Fruit fly (Drosophila melanogaster): ENCODE results near the gene CG14132.

The CG14132 gene

DNA sequence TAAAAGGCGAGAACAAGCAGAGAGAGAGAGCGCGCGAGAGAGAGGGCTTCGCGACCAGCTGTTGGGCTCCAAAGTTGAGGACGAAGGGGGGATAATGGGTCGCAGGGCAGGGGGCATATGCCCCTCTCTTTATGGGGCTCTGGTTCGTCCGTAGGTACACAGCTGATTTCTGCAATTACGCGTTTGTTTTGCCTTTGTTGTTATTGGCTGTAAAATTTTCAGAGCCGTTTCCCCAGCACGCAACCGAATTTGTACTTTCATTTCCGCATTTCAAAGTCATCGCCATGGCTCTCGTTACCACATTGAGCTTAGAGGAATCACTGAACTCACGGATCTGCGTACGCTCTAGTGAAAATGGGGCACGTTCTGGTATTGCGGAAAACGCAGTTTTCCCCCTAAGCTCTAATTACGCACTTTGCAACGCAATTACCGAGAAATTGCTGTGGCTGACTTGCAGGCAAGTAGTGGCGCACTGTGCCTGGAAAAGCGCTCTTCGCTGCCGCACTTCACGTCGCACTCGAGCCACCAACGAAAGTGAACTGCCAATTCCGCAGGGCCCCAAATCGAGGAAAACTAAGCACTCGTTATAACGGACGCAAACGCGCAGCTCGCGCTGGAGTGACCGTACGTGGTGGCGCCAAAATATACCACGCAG lies 7.0 kb downstream of the CG14132 start, which contains the start of gene CG11658 (continued):
- TF ChIP-seq Trl (optimal IDR thresholded peaks at IDR 0.05) (peak; percentile 91 to 98), Trl (GFP tag; optimal IDR thresholded peaks at IDR 0.05) (no peak), D (optimal IDR thresholded peaks at IDR 0.05) (no peak), D (GFP tag; optimal IDR thresholded peaks at IDR 0.05) (no peak), cato (GFP tag; optimal IDR thresholded peaks at IDR 0.05; ENCODE audit: borderline replicate concordance) (no peak), rib (GFP tag; IDR thresholded peaks at IDR 0.05) (peak; percentile 81; the same call in 1 of the 2 replicates), zf30C (GFP tag; optimal IDR thresholded peaks at IDR 0.05) (no peak), Aef1 (GFP tag; IDR thresholded peaks at IDR 0.05) (no peak), CG6683 (GFP tag; optimal IDR thresholded peaks at IDR 0.05) (no peak), HmgD (GFP tag; optimal IDR thresholded peaks at IDR 0.05) (peak; percentile 8), Adf1 (GFP tag; IDR thresholded peaks at IDR 0.05) (no peak; the same call in 1 of the 2 replicates), CG3726 (GFP tag; IDR thresholded peaks at IDR 0.05) (no peak), corto (GFP tag; optimal IDR thresholded peaks at IDR 0.05) (no peak), psq (GFP tag; optimal IDR thresholded peaks at IDR 0.05) (no peak), Xbp1 (GFP tag; optimal IDR thresholded peaks at IDR 0.05) (no peak), Hey (tag; optimal IDR thresholded peaks at IDR 0.05) (no peak), al (GFP tag; IDR thresholded peaks at IDR 0.05) (no peak), odd (GFP tag; optimal IDR thresholded peaks at IDR 0.05) (peak; percentile 4), CG4360 (GFP tag; IDR thresholded peaks at IDR 0.05) (no peak), CG15011 (GFP tag; optimal IDR thresholded peaks at IDR 0.05) (no peak), CG9817 (tag; optimal IDR thresholded peaks at IDR 0.05) (no peak), Fer1 (GFP tag; optimal IDR thresholded peaks at IDR 0.05) (peak; percentile 7), zfh2 (GFP tag; optimal IDR thresholded peaks at IDR 0.05) (no peak), zen2 (GFP tag; IDR thresholded peaks at IDR 0.05; ENCODE audit: partially characterized antibody) (peak; percentile 40), CG9215 (GFP tag; IDR thresholded peaks at IDR 0.05) (no peak), CG9932 (GFP tag; IDR thresholded peaks at IDR 0.05) (no peak), lilli (GFP tag; optimal IDR thresholded peaks at IDR 0.05) (peak; percentile 0), onecut (GFP tag; IDR thresholded peaks at IDR 0.05) (no peak), en (GFP tag; optimal IDR thresholded peaks at IDR 0.05) (no peak), CG14965 (GFP tag; optimal IDR thresholded peaks at IDR 0.05; ENCODE audit: borderline replicate concordance) (no peak), Antp (GFP tag; optimal IDR thresholded peaks at IDR 0.05) (no peak), CG31388 (GFP tag; optimal IDR thresholded peaks at IDR 0.05) (no peak), Dip3 (GFP tag; optimal IDR thresholded peaks at IDR 0.05) (no peak), chm (GFP tag; IDR thresholded peaks at IDR 0.05) (peak; percentile 31), B-H1 (GFP tag; IDR thresholded peaks at IDR 0.05) (no peak; the same call in 2 of the 3 replicates), Stat92E (GFP tag; optimal IDR thresholded peaks at IDR 0.05) (no peak), lbe (GFP tag; optimal IDR thresholded peaks at IDR 0.05) (no peak), CG30020 (tag; optimal IDR thresholded peaks at IDR 0.05) (no peak), Sry-β (GFP tag; optimal IDR thresholded peaks at IDR 0.05) (no peak), Oli (tag; optimal IDR thresholded peaks at IDR 0.05) (no peak), nau (GFP tag; optimal IDR thresholded peaks at IDR 0.05) (peak; percentile 43), CG8765 (GFP tag; IDR thresholded peaks at IDR 0.05) (no peak), crol (GFP tag; IDR thresholded peaks at IDR 0.05) (peak; percentile 100), run (tag; optimal IDR thresholded peaks at IDR 0.05) (no peak), CG8478 (optimal IDR thresholded peaks at IDR 0.05) (no peak), pita (GFP tag; optimal IDR thresholded peaks at IDR 0.05) (no peak), chn (GFP tag; optimal IDR thresholded peaks at IDR 0.05) (no peak), br (optimal IDR thresholded peaks at IDR 0.05) (no peak), insv (GFP tag; optimal IDR thresholded peaks at IDR 0.05) (no peak), tio (GFP tag; optimal IDR thresholded peaks at IDR 0.05) (no peak), CG8924 (tag; optimal IDR thresholded peaks at IDR 0.05) (no peak), slou (GFP tag; optimal IDR thresholded peaks at IDR 0.05) (no peak)

Data from whole organism, embryonic.